Worm (Caenorhabditis elegans) whole organism, young adult: ENCODE results near the gene vha-7.
A peak's percentile ranks its signal among the peaks of the same experiment; 100 is the strongest.

Experiments used
- F33H1.4 ChIP-seq: fragments of 200-800 bp; sonication (Bioruptor generic); IDR thresholded peaks from 2 replicates; pipeline ENCODE4 v1.3.6; 2022; ENCODE audit warnings: missing genetic modification reagents, missing genetic modification characterization, missing compliant biosample characterization
- F37B4.10 ChIP-seq: fragments of 200-800 bp; sonication (Bioruptor generic); IDR thresholded peaks from 2 replicates; pipeline ENCODE4 v1.3.6; 2022; ENCODE audit warnings: missing genetic modification characterization, missing compliant biosample characterization
- F57A8.1 ChIP-seq: fragments of 200-800 bp; sonication (Bioruptor generic); optimal IDR thresholded peaks from 2 replicates; lab custom pipeline; 2018; ENCODE audit warnings: mild to moderate bottlenecking, missing genetic modification characterization, moderate library complexity, missing compliant biosample characterization
- K11D2.4 ChIP-seq: fragments of 200-800 bp; sonication (Bioruptor generic); IDR thresholded peaks from 2 replicates; pipeline ENCODE4 v1.3.6; 2022; ENCODE audit warnings: missing genetic modification reagents, missing genetic modification characterization, missing compliant biosample characterization
- K12H6.12 ChIP-seq: fragments of 200-800 bp; sonication (Bioruptor generic); optimal IDR thresholded peaks from 2 replicates; lab custom pipeline; 2018; ENCODE audit warnings: mild to moderate bottlenecking, missing genetic modification characterization, missing compliant biosample characterization
- Y53G8AR.9 ChIP-seq: fragments of 200-800 bp; sonication (Bioruptor generic); conservative IDR thresholded peaks from 2 replicates; pipeline ENCODE4 v1.3.6; 2022; ENCODE audit warnings: missing genetic modification reagents, missing genetic modification characterization, missing compliant biosample characterization
- Y56A3A.18 ChIP-seq: fragments of 200-800 bp; sonication (Bioruptor generic); IDR thresholded peaks from 2 replicates; pipeline ENCODE4 v1.3.6; 2022; ENCODE audit warnings: missing genetic modification reagents, missing genetic modification characterization, missing compliant biosample characterization
- Y67H2A.10 ChIP-seq: fragments of 200-800 bp; sonication (Bioruptor generic); conservative IDR thresholded peaks from 2 replicates; pipeline ENCODE4 v1.3.6; 2022; ENCODE audit warnings: missing genetic modification reagents, missing genetic modification characterization, missing compliant biosample characterization
- ZK185.1 ChIP-seq: sonication (generic microtip); optimal IDR thresholded peaks from 2 replicates; lab custom pipeline; 2016; ENCODE audit warnings: mild to moderate bottlenecking, missing genetic modification characterization, missing compliant biosample characterization; ENCODE audit not compliant: poor library complexity, severe bottlenecking
- aptf-3 ChIP-seq: fragments of 200-800 bp; sonication (Bioruptor generic); IDR thresholded peaks from 2 replicates; pipeline ENCODE4 v1.3.6; 2022; ENCODE audit warnings: missing genetic modification characterization, missing compliant biosample characterization
- attf-3 ChIP-seq: fragments of 200-800 bp; sonication (Bioruptor generic); conservative IDR thresholded peaks from 2 replicates; pipeline ENCODE4 v1.3.6; 2022; ENCODE audit warnings: missing genetic modification reagents, missing genetic modification characterization, missing compliant biosample characterization
- cebp-1 ChIP-seq, 2 experiments: fragments of 200-800 bp in 1 of 2; sonication (Bioruptor generic) in 1 of 2; sonication (generic microtip) in 1 of 2; IDR thresholded peaks in 1 of 2; optimal IDR thresholded peaks in 1 of 2; 2 replicates each; pipeline versions ENCODE4 v1.3.6 to Lab custom; 2017 to 2022; ENCODE audit warnings: missing compliant biosample characterization in 2 of 2, missing genetic modification characterization in 2 of 2, mild to moderate bottlenecking in 1 of 2, missing genetic modification reagents in 1 of 2, moderate library complexity in 1 of 2
- cebp-2 ChIP-seq: fragments of 200-800 bp; sonication (Bioruptor generic); IDR thresholded peaks from 2 replicates; pipeline ENCODE4 v1.3.6; 2022; ENCODE audit warnings: missing genetic modification characterization, missing compliant biosample characterization
- ceh-100 ChIP-seq: fragments of 200-800 bp; sonication (Bioruptor generic); IDR thresholded peaks from 2 replicates; pipeline ENCODE4 v1.3.6; 2022; ENCODE audit warnings: missing genetic modification reagents, missing genetic modification characterization, missing compliant biosample characterization
- ceh-27 ChIP-seq: fragments of 200-800 bp; sonication (Bioruptor generic); optimal IDR thresholded peaks from 2 replicates; lab custom pipeline; 2018; ENCODE audit warnings: mild to moderate bottlenecking, missing genetic modification characterization, moderate library complexity, missing compliant biosample characterization
- ceh-40 ChIP-seq: fragments of 200-800 bp; sonication (Bioruptor generic); IDR thresholded peaks from 2 replicates; pipeline ENCODE4 v1.3.6; 2022; ENCODE audit warnings: missing genetic modification characterization, missing compliant biosample characterization
- ceh-58 ChIP-seq: fragments of 200-800 bp; sonication (Bioruptor generic); IDR thresholded peaks from 2 replicates; pipeline ENCODE4 v1.3.6; 2022; ENCODE audit warnings: missing genetic modification characterization, missing compliant biosample characterization
- chd-7 ChIP-seq: sonication (generic microtip); optimal IDR thresholded peaks from 2 replicates; lab custom pipeline; 2016; ENCODE audit warnings: mild to moderate bottlenecking, missing genetic modification characterization, moderate library complexity, missing compliant biosample characterization
- die-1 ChIP-seq: sonication (generic microtip); optimal IDR thresholded peaks from 2 replicates; lab custom pipeline; 2016; ENCODE audit warnings: missing genotype, mild to moderate bottlenecking, missing genetic modification characterization, missing compliant biosample characterization
- egl-44 ChIP-seq: fragments of 200-800 bp; sonication (Bioruptor generic); IDR thresholded peaks from 2 replicates; pipeline ENCODE4 v1.3.6; 2022; ENCODE audit warnings: missing genetic modification reagents, missing genetic modification characterization, missing compliant biosample characterization
- egrh-3 ChIP-seq: fragments of 200-800 bp; sonication (Bioruptor generic); IDR thresholded peaks from 2 replicates; pipeline ENCODE4 v1.3.6; 2022; ENCODE audit warnings: missing genetic modification reagents, missing genetic modification characterization, missing compliant biosample characterization
- fkh-3 ChIP-seq: sonication (generic microtip); optimal IDR thresholded peaks from 2 replicates; lab custom pipeline; 2016; ENCODE audit warnings: mild to moderate bottlenecking, missing genetic modification characterization, missing compliant biosample characterization
- hmg-1.2 ChIP-seq: fragments of 200-800 bp; sonication (Bioruptor generic); IDR thresholded peaks from 2 replicates; pipeline ENCODE4 v1.3.6; 2022; ENCODE audit warnings: missing genetic modification reagents, missing genetic modification characterization, missing compliant biosample characterization
- hmg-20 ChIP-seq: fragments of 200-800 bp; sonication (Bioruptor generic); IDR thresholded peaks from 2 replicates; pipeline ENCODE4 v1.3.6; 2022; ENCODE audit warnings: missing genetic modification reagents, missing genetic modification characterization, missing compliant biosample characterization
- hsf-1 ChIP-seq: fragments of 200-800 bp; sonication (Bioruptor generic); IDR thresholded peaks from 2 replicates; pipeline ENCODE4 v1.3.6; 2022; ENCODE audit warnings: missing genetic modification reagents, missing genetic modification characterization, missing compliant biosample characterization
- let-607 ChIP-seq, 2 experiments: fragments of 200-800 bp in 1 of 2; sonication (Bioruptor generic) in 1 of 2; sonication (generic microtip) in 1 of 2; optimal IDR thresholded peaks; 2 replicates each; lab custom pipeline; 2016 to 2018; ENCODE audit warnings: mild to moderate bottlenecking in 2 of 2, missing compliant biosample characterization in 2 of 2, missing genetic modification characterization in 2 of 2, moderate library complexity in 2 of 2, missing genotype in 1 of 2
- lin-35 ChIP-seq, 3 experiments: fragments of 150-350 bp in 2 of 3; sonication (generic microtip) in 1 of 3; optimal IDR thresholded peaks; 2 replicates each; lab custom pipeline; 2014 to 2018; ENCODE audit warnings: missing biosample characterization in 3 of 3, missing genetic modification characterization in 3 of 3, missing genetic modification reagents in 3 of 3
- lsl-1 ChIP-seq: fragments of 200-800 bp; sonication (Bioruptor generic); optimal IDR thresholded peaks from 2 replicates; lab custom pipeline; 2018; ENCODE audit warnings: mild to moderate bottlenecking, missing genetic modification characterization, moderate library complexity, missing compliant biosample characterization
- madf-6 ChIP-seq: fragments of 200-800 bp; sonication (Bioruptor generic); IDR thresholded peaks from 2 replicates; pipeline ENCODE4 v1.3.6; 2022; ENCODE audit warnings: missing genetic modification reagents, missing genetic modification characterization, missing compliant biosample characterization
- madf-8 ChIP-seq: fragments of 200-800 bp; sonication (Bioruptor generic); conservative IDR thresholded peaks from 2 replicates; pipeline ENCODE4 v1.3.6; 2022; ENCODE audit warnings: missing genetic modification reagents, missing genetic modification characterization, missing compliant biosample characterization
- mxl-1 ChIP-seq: sonication (generic microtip); optimal IDR thresholded peaks from 2 replicates; lab custom pipeline; 2016; ENCODE audit warnings: missing genetic modification characterization, missing compliant biosample characterization
- pbrm-1 ChIP-seq: fragments of 200-800 bp; sonication (Bioruptor generic); IDR thresholded peaks from 2 replicates; pipeline ENCODE4 v1.3.6; 2022; ENCODE audit warnings: missing genetic modification reagents, missing genetic modification characterization, missing compliant biosample characterization
- rec-8 ChIP-seq, 2 experiments: sonication (generic microtip); optimal IDR thresholded peaks; 2 replicates each; lab custom pipeline; 2016; ENCODE audit warnings: mild to moderate bottlenecking in 2 of 2, missing genetic modification characterization in 2 of 2, missing genetic modification reagents in 2 of 2, missing genotype in 2 of 2, missing biosample characterization in 1 of 2, missing compliant biosample characterization in 1 of 2, moderate library complexity in 1 of 2
- repo-1 ChIP-seq: sonication (generic microtip); optimal IDR thresholded peaks from 2 replicates; lab custom pipeline; 2017; ENCODE audit warnings: mild to moderate bottlenecking, missing genetic modification characterization, missing compliant biosample characterization
- rpc-1 ChIP-seq, 2 experiments: fragments of 150-350 bp in 1 of 2; sonication (generic microtip) in 1 of 2; optimal IDR thresholded peaks; 2 replicates each; lab custom pipeline; 2014 to 2018; ENCODE audit warnings: missing biosample characterization in 1 of 2, missing genetic modification characterization in 1 of 2, missing genetic modification reagents in 1 of 2, missing genotype in 1 of 2
- snpc-1.3 ChIP-seq: sonication (generic microtip); optimal IDR thresholded peaks from 2 replicates; lab custom pipeline; 2017; ENCODE audit warnings: missing genetic modification characterization, mild to moderate bottlenecking, missing compliant biosample characterization, antibody characterized with exemption, moderate library complexity, missing genotype, missing genetic modification reagents; ENCODE audit not compliant: insufficient read depth
- snpc-3.4 ChIP-seq: sonication (generic microtip); optimal IDR thresholded peaks from 2 replicates; lab custom pipeline; 2017; ENCODE audit warnings: missing genetic modification characterization, mild to moderate bottlenecking, missing compliant biosample characterization, antibody characterized with exemption, moderate library complexity, missing genotype, missing genetic modification reagents
- sptf-2 ChIP-seq: fragments of 200-800 bp; sonication (Bioruptor generic); optimal IDR thresholded peaks from 2 replicates; lab custom pipeline; 2018; ENCODE audit warnings: mild to moderate bottlenecking, missing genetic modification characterization, missing compliant biosample characterization
- tbp1 ChIP-seq: fragments of 200-800 bp; sonication (Bioruptor generic); optimal IDR thresholded peaks from 2 replicates; lab custom pipeline; 2018; ENCODE audit warnings: mild to moderate bottlenecking, missing genetic modification characterization, missing compliant biosample characterization
- zfh-2 ChIP-seq: fragments of 200-800 bp; sonication (Bioruptor generic); conservative IDR thresholded peaks from 2 replicates; pipeline ENCODE4 v1.3.6; 2022; ENCODE audit warnings: missing genetic modification reagents, missing genetic modification characterization, missing compliant biosample characterization
- ztf-18 ChIP-seq: sonication (generic microtip); optimal IDR thresholded peaks from 2 replicates; lab custom pipeline; 2016; ENCODE audit warnings: missing genotype, mild to moderate bottlenecking, missing genetic modification characterization, missing compliant biosample characterization
- ztf-25 ChIP-seq: fragments of 200-800 bp; sonication (Bioruptor generic); IDR thresholded peaks from 2 replicates; pipeline ENCODE4 v1.3.6; 2022; ENCODE audit warnings: missing genetic modification reagents, missing genetic modification characterization, missing compliant biosample characterization
- ztf-26 ChIP-seq: sonication (generic microtip); optimal IDR thresholded peaks from 2 replicates; lab custom pipeline; 2017; ENCODE audit warnings: missing genetic modification characterization, missing compliant biosample characterization
- ztf-3 ChIP-seq: fragments of 200-800 bp; sonication (Bioruptor generic); optimal IDR thresholded peaks from 2 replicates; lab custom pipeline; 2018; ENCODE audit warnings: mild to moderate bottlenecking, missing genetic modification characterization, missing compliant biosample characterization

vha-7 gene

ce11 chrIV:12640137-12640536, at the start of gene vha-7:
vha-7 (plus strand) TSS chrIV:12640462.
- TF ChIP-seq lsl-1 (GFP tag; lab: Kevin White, UChicago) (peak; percentile 69), ceh-100 (GFP tag; lab: Robert Waterston, UW) (no peak), madf-8 (GFP tag; lab: Robert Waterston, UW) (peak; percentile 71), repo-1 (tag; lab: Kevin White, UChicago) (no peak), F33H1.4 (GFP tag; lab: Robert Waterston, UW) (no peak), madf-6 (peak; percentile 36), snpc-1.3 (no peak), snpc-3.4 (tag; lab: Kevin White, UChicago) (peak; percentile 8)
- TF ChIP-seq, all 124 proteins: peak for 4

- TF ChIP-seq K12H6.12 (tag; lab: Kevin White, UChicago) (peak; percentile 58), die-1 (tag; lab: Kevin White, UChicago) (peak; percentile 90), ztf-18 (tag; lab: Kevin White, UChicago) (peak; percentile 62), let-607 (tag; optimal IDR thresholded peaks at IDR 0.05; lab: Kevin White, UChicago) (peak; percentile 13 to 44), chd-7 (tag; lab: Kevin White, UChicago) (peak; percentile 74), egrh-3 (GFP tag; lab: Robert Waterston, UW) (peak; percentile 76), tbp1 (GFP tag; lab: Kevin White, UChicago) (peak; percentile 97), sptf-2 (GFP tag; lab: Kevin White, UChicago) (no peak), hmg-20 (0 out of 2 replicates have a peak, but pooled peaks have one; percentile 39), cebp-1 (GFP tag; IDR thresholded peaks at IDR 0.05; lab: Robert Waterston, UW) (peak; percentile 43), cebp-1 (tag; optimal IDR thresholded peaks at IDR 0.05; lab: Kevin White, UChicago) (peak; percentile 76), pbrm-1 (GFP tag; lab: Robert Waterston, UW) (0 out of 2 replicates have a peak, but pooled peaks have one; percentile 51), K11D2.4 (GFP tag; lab: Robert Waterston, UW) (peak; percentile 72; the same call in 1 of the 2 replicates), zfh-2 (GFP tag; lab: Robert Waterston, UW) (peak; percentile 71), ceh-27 (GFP tag; lab: Kevin White, UChicago) (peak; percentile 47), F37B4.10 (GFP tag; lab: Robert Waterston, UW) (no peak), ztf-3 (no peak), Y67H2A.10 (GFP tag; lab: Robert Waterston, UW) (no peak), fkh-3 (no peak), lin-35 (GFP tag; optimal IDR thresholded peaks at IDR 0.05; lab: Kevin White, UChicago) (peak in 1 of 3 experiments; percentile 59), aptf-3 (GFP tag; lab: Robert Waterston, UW) (no peak), mxl-1 (tag; lab: Kevin White, UChicago) (peak; percentile 44), rec-8 (tag; optimal IDR thresholded peaks at IDR 0.05; lab: Kevin White, UChicago) (peak; percentile 68 to 84), rpc-1 (optimal IDR thresholded peaks at IDR 0.05; lab: Kevin White, UChicago) (peak; percentile 84), rpc-1 (tag; optimal IDR thresholded peaks at IDR 0.05; lab: Kevin White, UChicago) (peak; percentile 90), attf-3 (GFP tag; lab: Robert Waterston, UW) (peak; percentile 66), ztf-25 (GFP tag; lab: Robert Waterston, UW) (peak; percentile 90; the same call in 1 of the 2 replicates), Y56A3A.18 (peak; percentile 63; the same call in 1 of the 2 replicates), hmg-1.2 (GFP tag; lab: Robert Waterston, UW) (peak; percentile 89), Y53G8AR.9 (GFP tag; lab: Robert Waterston, UW) (peak; percentile 64; the same call in 1 of the 2 replicates), ceh-40 (GFP tag; lab: Robert Waterston, UW) (0 out of 2 replicates have a peak, but pooled peaks have one; percentile 37), F57A8.1 (GFP tag; lab: Kevin White, UChicago) (no peak), ZK185.1 (peak; percentile 59), egl-44 (GFP tag; lab: Robert Waterston, UW) (peak; percentile 70; the same call in 1 of the 2 replicates), ceh-58 (GFP tag; lab: Robert Waterston, UW) (no peak), ztf-26 (tag; lab: Kevin White, UChicago) (peak; percentile 59), hsf-1 (GFP tag; lab: Robert Waterston, UW) (0 out of 2 replicates have a peak, but pooled peaks have one; percentile 11), lsl-1 (GFP tag; lab: Kevin White, UChicago) (peak; percentile 28), cebp-2 (GFP tag; lab: Robert Waterston, UW) (peak; percentile 45; the same call in 1 of the 2 replicates)
Measured at ce11 chrIV:12594574-12594973, 45.7 kb upstream of the vha-7 start.
